Worm (Caenorhabditis elegans): ENCODE measurements around the gene Y17G7B.17.
A peak's percentile ranks its signal among the peaks of the same experiment; 100 is the strongest.

Gene Y17G7B.17

ce11 chrII:12089616-12090215 lies 10.1 kb downstream of the Y17G7B.17 start (continued):
- TF ChIP-seq elt-2 (tag; optimal IDR thresholded peaks at IDR 0.05) (no peak), zip-5 (tag; optimal IDR thresholded peaks at IDR 0.05) (no peak), mec-3 (tag; optimal IDR thresholded peaks at IDR 0.05; ENCODE audit: borderline replicate concordance) (no peak)

ce11 chrII:12088833-12089232 lies 11.0 kb downstream of the Y17G7B.17 start, which contains the start of gene cnt-1:
cnt-1 (minus strand) TSS chrII:12088868.
- TF ChIP-seq hlh-13 (GFP tag; optimal IDR thresholded peaks at IDR 0.05) (no peak), hlh-6 (tag; optimal IDR thresholded peaks at IDR 0.05) (no peak), C08G9.2 (tag; optimal IDR thresholded peaks at IDR 0.05) (no peak), nfya-1 (tag; optimal IDR thresholded peaks at IDR 0.05) (no peak), ceh-19 (GFP tag; optimal IDR thresholded peaks at IDR 0.05) (no peak), ceh-9 (tag; optimal IDR thresholded peaks at IDR 0.05) (no peak), fax-1 (tag; optimal IDR thresholded peaks at IDR 0.05) (no peak), ceh-2 (tag; optimal IDR thresholded peaks at IDR 0.05) (no peak), ttx-3 (tag; optimal IDR thresholded peaks at IDR 0.05) (no peak), syd-9 (tag; optimal IDR thresholded peaks at IDR 0.05) (no peak), lin-11 (tag; optimal IDR thresholded peaks at IDR 0.05) (no peak), ceh-6 (GFP tag; optimal IDR thresholded peaks at IDR 0.05) (no peak), che-1 (tag; optimal IDR thresholded peaks at IDR 0.05) (no peak), ceh-30 (tag; optimal IDR thresholded peaks at IDR 0.05) (no peak), elt-4 (tag; optimal IDR thresholded peaks at IDR 0.05) (no peak), ama-1 (optimal IDR thresholded peaks at IDR 0.05) (no peak), ceh-31 (tag; optimal IDR thresholded peaks at IDR 0.05) (no peak)

DNA sequence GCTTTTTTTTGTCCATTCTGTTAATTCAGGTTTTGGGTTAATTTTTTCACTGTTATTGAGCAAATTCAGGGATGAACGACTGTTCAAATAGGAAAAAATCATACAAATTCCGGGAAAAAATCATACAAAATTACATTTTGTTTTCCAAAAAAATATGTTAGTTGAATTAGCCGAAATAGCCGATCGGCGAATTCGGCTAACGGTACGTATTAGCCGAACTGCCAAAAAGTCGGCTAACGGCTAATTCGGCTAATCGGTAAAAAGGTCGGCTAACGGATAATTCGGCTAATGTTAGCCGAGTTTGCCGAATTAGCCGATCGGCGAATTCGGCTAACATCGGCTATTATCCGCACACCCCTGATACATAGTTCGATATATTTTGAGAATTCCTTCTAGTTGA lies 17.7 kb downstream of the Y17G7B.17 start:
- peak; percentile 94 for TF ChIP-seq K09A11.1 (tag; optimal IDR thresholded peaks at IDR 0.05; ENCODE audit: insufficient read depth)

DNA sequence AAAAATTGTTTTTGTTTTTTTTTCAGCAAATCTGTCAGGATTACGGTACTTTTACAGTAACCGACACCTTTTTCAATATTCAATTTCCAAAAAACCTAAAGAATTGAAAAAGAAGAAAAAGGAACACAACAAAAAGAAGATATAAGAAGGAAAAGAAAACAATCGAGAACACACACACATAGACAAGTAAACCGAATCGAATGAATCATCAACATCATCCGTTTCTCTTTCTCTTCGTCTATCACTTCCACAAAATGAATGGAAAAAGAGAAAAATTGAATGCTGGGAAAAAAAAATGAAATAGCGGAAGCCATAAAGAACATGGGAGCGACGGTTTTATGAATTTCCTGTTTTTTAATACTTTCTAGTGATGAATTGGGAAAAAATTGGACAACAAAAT lies 18.3 kb downstream of the Y17G7B.17 start:
- TF ChIP-seq unc-42 (tag; optimal IDR thresholded peaks at IDR 0.05), result no peak
- no peak for TF ChIP-seq pat-9 (tag; optimal IDR thresholded peaks at IDR 0.05)
- no peak for TF ChIP-seq fax-1 (tag; optimal IDR thresholded peaks at IDR 0.05)

- TF ChIP-seq elt-2 (tag; optimal IDR thresholded peaks at IDR 0.05) (peak; percentile 28), che-1 (tag; optimal IDR thresholded peaks at IDR 0.05) (no peak), sdc-2 (tag; optimal IDR thresholded peaks at IDR 0.05) (no peak)
Observed at ce11 chrII:12080015-12080414, 19.8 kb downstream of the Y17G7B.17 start.

ce11 chrII:12077281-12077680 lies 22.5 kb downstream of the Y17G7B.17 start:
- no peak for TF ChIP-seq ceh-6 (GFP tag; optimal IDR thresholded peaks at IDR 0.05)
- TF ChIP-seq ama-1 (optimal IDR thresholded peaks at IDR 0.05), result no peak
- TF ChIP-seq Y22D7AL.16 (tag; optimal IDR thresholded peaks at IDR 0.05), result no peak
- no peak for TF ChIP-seq tbx-2 (tag; optimal IDR thresholded peaks at IDR 0.05)
- no peak for TF ChIP-seq pha-2 (tag; optimal IDR thresholded peaks at IDR 0.05)
- TF ChIP-seq C08G9.2 (tag; optimal IDR thresholded peaks at IDR 0.05), result no peak
- TF ChIP-seq ets-4 (tag; optimal IDR thresholded peaks at IDR 0.05), result no peak
- TF ChIP-seq tbx-7 (tag; optimal IDR thresholded peaks at IDR 0.05), result no peak

DNA sequence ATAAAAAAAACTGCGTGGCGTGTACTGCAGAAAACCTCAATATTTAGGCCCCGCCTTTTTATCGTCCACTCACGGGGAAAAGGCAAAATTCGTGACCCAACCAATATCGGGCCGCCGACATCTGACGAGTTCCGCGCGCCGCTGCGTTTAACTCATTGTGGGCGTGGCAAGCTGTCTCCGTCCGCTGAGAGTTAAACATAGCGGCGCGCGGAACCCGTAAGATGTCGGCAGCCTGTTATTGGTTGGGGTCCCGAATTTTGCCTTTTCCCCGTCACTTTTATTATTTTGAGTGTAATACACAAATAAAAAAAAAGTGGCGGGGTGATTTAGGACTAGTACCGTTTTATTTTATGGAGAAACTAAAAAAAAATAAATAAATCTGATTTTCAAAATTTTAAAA lies 23.4 kb downstream of the Y17G7B.17 start:
- TF ChIP-seq rnt-1 (tag; optimal IDR thresholded peaks at IDR 0.05) (no peak), npax-4 (tag; optimal IDR thresholded peaks at IDR 0.05) (no peak), ama-1 (optimal IDR thresholded peaks at IDR 0.05) (no peak), nhr-232 (tag; optimal IDR thresholded peaks at IDR 0.05) (no peak), ceh-24 (tag; optimal IDR thresholded peaks at IDR 0.05) (no peak), ceh-34 (tag; optimal IDR thresholded peaks at IDR 0.05) (no peak)
